Fruit fly (Drosophila melanogaster) whole organism, embryonic: ENCODE results near the gene Cyp310a1.

Experiments
- Abd-B ChIP-seq: fragments of 200-800 bp; sonication (Bioruptor generic); optimal IDR thresholded peaks from 2 replicates; lab custom pipeline; 2018; ENCODE audit warnings: missing biosample characterization, mild to moderate bottlenecking, missing genetic modification characterization, moderate library complexity
- B-H1 ChIP-seq: fragments of 200-800 bp; sonication (Bioruptor generic); IDR thresholded peaks from 3 replicates; pipeline ENCODE4 v1.3.6; 2022; ENCODE audit warnings: missing biosample characterization, missing genetic modification characterization
- CG10147 ChIP-seq: fragments of 200-800 bp; sonication (Bioruptor generic); optimal IDR thresholded peaks from 2 replicates; lab custom pipeline; 2019; ENCODE audit warnings: missing biosample characterization, mild to moderate bottlenecking, missing genetic modification characterization, moderate library complexity
- CG10274 ChIP-seq: fragments of 200-800 bp; sonication (Bioruptor generic); optimal IDR thresholded peaks from 3 replicates; lab custom pipeline; 2017; ENCODE audit warnings: missing biosample characterization, mild to moderate bottlenecking, missing genetic modification characterization
- CG11695 ChIP-seq: fragments of 200-800 bp; sonication (Bioruptor generic); IDR thresholded peaks from 3 replicates; pipeline ENCODE4 v1.3.6; 2022; ENCODE audit warnings: missing biosample characterization, missing genetic modification characterization
- CG11696 ChIP-seq: fragments of 200-800 bp; sonication (Bioruptor generic); IDR thresholded peaks from 2 replicates; pipeline ENCODE4 v1.3.6; 2022; ENCODE audit warnings: missing biosample characterization, missing genetic modification characterization
- CG12071 ChIP-seq: fragments of 200-800 bp; sonication (Bioruptor generic); optimal IDR thresholded peaks from 3 replicates; lab custom pipeline; 2018; ENCODE audit warnings: missing biosample characterization, mild to moderate bottlenecking, missing genetic modification characterization
- CG12391 ChIP-seq: fragments of 200-800 bp; sonication (Bioruptor generic); optimal IDR thresholded peaks from 3 replicates; lab custom pipeline; 2018; ENCODE audit warnings: missing biosample characterization, mild to moderate bottlenecking, missing genetic modification characterization, moderate library complexity
- CG13424 ChIP-seq: fragments of 200-800 bp; sonication (Bioruptor generic); optimal IDR thresholded peaks from 2 replicates; lab custom pipeline; 2019; ENCODE audit warnings: missing biosample characterization, mild to moderate bottlenecking, missing genetic modification characterization, moderate library complexity
- CG15011 ChIP-seq: fragments of 200-800 bp; sonication (Bioruptor generic); optimal IDR thresholded peaks from 3 replicates; lab custom pipeline; 2018; ENCODE audit warnings: missing biosample characterization, mild to moderate bottlenecking, missing genetic modification characterization
- CG1603 ChIP-seq: fragments of 200-800 bp; sonication (Bioruptor generic); optimal IDR thresholded peaks from 2 replicates; lab custom pipeline; 2019; ENCODE audit warnings: missing biosample characterization, mild to moderate bottlenecking, missing genetic modification characterization, moderate library complexity
- CG17186 ChIP-seq: fragments of 200-800 bp; sonication (Bioruptor generic); optimal IDR thresholded peaks from 3 replicates; lab custom pipeline; 2017; ENCODE audit warnings: missing biosample characterization, missing genetic modification reagents, missing genetic modification characterization
- CG18619 ChIP-seq: fragments of 200-800 bp; sonication (Bioruptor generic); optimal IDR thresholded peaks from 3 replicates; lab custom pipeline; 2017; ENCODE audit warnings: missing biosample characterization, mild to moderate bottlenecking, missing genetic modification characterization
- CG2202 ChIP-seq: fragments of 200-800 bp; sonication (Bioruptor generic); optimal IDR thresholded peaks from 2 replicates; lab custom pipeline; 2018; ENCODE audit warnings: missing biosample characterization, mild to moderate bottlenecking, missing genetic modification characterization
- CG31388 ChIP-seq: fragments of 200-800 bp; sonication (Bioruptor generic); optimal IDR thresholded peaks from 2 replicates; lab custom pipeline; 2016; ENCODE audit warnings: missing biosample characterization, missing genetic modification characterization
- CG31441 ChIP-seq: fragments of 200-800 bp; sonication (Bioruptor generic); IDR thresholded peaks from 2 replicates; pipeline ENCODE4 v1.3.6; 2022; ENCODE audit warnings: missing biosample characterization, missing genetic modification characterization
- CG3995 ChIP-seq: fragments of 200-800 bp; sonication (Bioruptor generic); optimal IDR thresholded peaks from 3 replicates; lab custom pipeline; 2016; ENCODE audit warnings: missing biosample characterization, missing genetic modification characterization
- CG6272 ChIP-seq: fragments of 200-800 bp; sonication (Bioruptor generic); IDR thresholded peaks from 2 replicates; pipeline ENCODE4 v1.3.6; 2022; ENCODE audit warnings: missing biosample characterization, missing genetic modification characterization
- CG7357 ChIP-seq: fragments of 200-800 bp; sonication (Bioruptor generic); IDR thresholded peaks from 3 replicates; pipeline ENCODE4 v1.3.6; 2022; ENCODE audit warnings: missing biosample characterization, missing genetic modification characterization
- CG8924 ChIP-seq: fragments of 200-800 bp; optimal IDR thresholded peaks from 3 replicates; lab custom pipeline; 2019; ENCODE audit warnings: missing biosample characterization, mild to moderate bottlenecking, missing genetic modification characterization, moderate library complexity
- CG9437 ChIP-seq: fragments of 200-800 bp; sonication (Bioruptor generic); optimal IDR thresholded peaks from 2 replicates; lab custom pipeline; 2018; ENCODE audit warnings: missing biosample characterization, mild to moderate bottlenecking, missing genetic modification characterization
- CG9797 ChIP-seq: fragments of 200-800 bp; sonication (Bioruptor generic); optimal IDR thresholded peaks from 3 replicates; lab custom pipeline; 2018; ENCODE audit warnings: missing biosample characterization, mild to moderate bottlenecking, missing genetic modification characterization
- CoRest ChIP-seq: fragments of 200-800 bp; sonication (Bioruptor generic); optimal IDR thresholded peaks from 3 replicates; lab custom pipeline; 2018; ENCODE audit warnings: missing biosample characterization, mild to moderate bottlenecking, missing genetic modification characterization, moderate library complexity
- D19A ChIP-seq: fragments of 200-800 bp; optimal IDR thresholded peaks from 3 replicates; lab custom pipeline; 2019; ENCODE audit warnings: missing biosample characterization, mild to moderate bottlenecking, missing genetic modification characterization, moderate library complexity
- Dip2 ChIP-seq: fragments of 200-800 bp; sonication (Bioruptor generic); IDR thresholded peaks from 2 replicates; pipeline ENCODE4 v1.3.6; 2022; ENCODE audit warnings: missing biosample characterization, missing genetic modification characterization
- Fer1 ChIP-seq: fragments of 200-800 bp; sonication (Bioruptor generic); optimal IDR thresholded peaks from 2 replicates; lab custom pipeline; 2017; ENCODE audit warnings: missing biosample characterization, mild to moderate bottlenecking, missing genetic modification characterization
- Fer3 ChIP-seq: fragments of 200-800 bp; sonication (Bioruptor generic); optimal IDR thresholded peaks from 2 replicates; lab custom pipeline; 2018; ENCODE audit warnings: missing biosample characterization, mild to moderate bottlenecking, missing genetic modification characterization, moderate library complexity
- Gug ChIP-seq: fragments of 200-800 bp; sonication (Bioruptor generic); IDR thresholded peaks from 4 replicates; pipeline ENCODE4 v1.3.6; 2022; ENCODE audit warnings: missing biosample characterization, missing genetic modification characterization
- HLH54F ChIP-seq: fragments of 200-800 bp; sonication (Bioruptor generic); optimal IDR thresholded peaks from 3 replicates; lab custom pipeline; 2016; ENCODE audit warnings: missing biosample characterization, missing genetic modification characterization
- Hey ChIP-seq: fragments of 200-800 bp; sonication (Bioruptor generic); optimal IDR thresholded peaks from 3 replicates; lab custom pipeline; 2018; ENCODE audit warnings: missing biosample characterization, mild to moderate bottlenecking, missing genetic modification characterization
- Mad ChIP-seq: fragments of 200-800 bp; sonication (Bioruptor generic); optimal IDR thresholded peaks from 2 replicates; lab custom pipeline; 2016; ENCODE audit warnings: missing biosample characterization, missing genetic modification characterization
- Optix ChIP-seq: fragments of 200-800 bp; sonication (Bioruptor generic); IDR thresholded peaks from 3 replicates; pipeline ENCODE4 v1.3.6; 2022; ENCODE audit warnings: missing biosample characterization, missing genetic modification characterization
- Vsx1 ChIP-seq: fragments of 200-800 bp; sonication (Bioruptor generic); optimal IDR thresholded peaks from 2 replicates; lab custom pipeline; 2017; ENCODE audit warnings: missing biosample characterization, mild to moderate bottlenecking, missing genetic modification characterization, missing genetic modification reagents
- Xbp1 ChIP-seq: fragments of 200-800 bp; sonication (Bioruptor generic); optimal IDR thresholded peaks from 3 replicates; lab custom pipeline; 2016; ENCODE audit warnings: missing biosample characterization, mild to moderate bottlenecking, missing genetic modification characterization
- abd-A ChIP-seq: fragments of 200-800 bp; sonication (Bioruptor generic); optimal IDR thresholded peaks from 3 replicates; lab custom pipeline; 2019; ENCODE audit warnings: missing biosample characterization, mild to moderate bottlenecking, missing genetic modification characterization, moderate library complexity
- ato ChIP-seq: fragments of 200-800 bp; sonication (Bioruptor generic); IDR thresholded peaks from 2 replicates; pipeline ENCODE4 v1.3.6; 2022; ENCODE audit warnings: missing biosample characterization, missing genetic modification characterization; ENCODE audit not compliant: partially characterized antibody
- bbx ChIP-seq: fragments of 200-800 bp; sonication (Bioruptor generic); IDR thresholded peaks from 2 replicates; pipeline ENCODE4 v1.3.6; 2022; ENCODE audit warnings: missing biosample characterization, missing genetic modification characterization; ENCODE audit not compliant: partially characterized antibody
- emc ChIP-seq: fragments of 200-800 bp; sonication (Bioruptor generic); optimal IDR thresholded peaks from 2 replicates; lab custom pipeline; 2016; ENCODE audit warnings: missing biosample characterization, missing genetic modification characterization
- fd96Cb ChIP-seq: fragments of 200-800 bp; sonication (Bioruptor generic); optimal IDR thresholded peaks from 2 replicates; lab custom pipeline; 2018; ENCODE audit warnings: missing biosample characterization, mild to moderate bottlenecking, missing genetic modification characterization, moderate library complexity
- gcm ChIP-seq: fragments of 200-800 bp; sonication (Bioruptor generic); optimal IDR thresholded peaks from 2 replicates; lab custom pipeline; 2019; ENCODE audit warnings: missing biosample characterization, mild to moderate bottlenecking, missing genetic modification characterization, moderate library complexity
- gem ChIP-seq: fragments of 200-800 bp; sonication (Bioruptor generic); optimal IDR thresholded peaks from 2 replicates; lab custom pipeline; 2019; ENCODE audit warnings: missing biosample characterization, mild to moderate bottlenecking, missing genetic modification characterization, moderate library complexity
- hkb ChIP-seq, 2 experiments: fragments of 200-800 bp in 1 of 2; fragments of >200 bp in 1 of 2; sonication (Bioruptor generic) in 1 of 2; IDR thresholded peaks in 1 of 2; optimal IDR thresholded peaks in 1 of 2; 2 replicates each; pipeline versions ENCODE4 v1.3.6 to Lab custom; 2017 to 2022; ENCODE audit warnings: missing biosample characterization in 1 of 2, missing genetic modification characterization in 1 of 2
- nom ChIP-seq: fragments of 200-800 bp; sonication (Bioruptor generic); optimal IDR thresholded peaks from 2 replicates; lab custom pipeline; 2017; ENCODE audit warnings: missing biosample characterization, missing genetic modification characterization, mild to moderate bottlenecking, moderate library complexity, missing genetic modification reagents
- rib ChIP-seq: fragments of 200-800 bp; sonication (Bioruptor generic); IDR thresholded peaks from 2 replicates; pipeline ENCODE4 v1.3.6; 2022; ENCODE audit warnings: missing biosample characterization, missing genetic modification characterization
- run ChIP-seq: fragments of 200-800 bp; sonication (Bioruptor generic); optimal IDR thresholded peaks from 3 replicates; lab custom pipeline; 2018; ENCODE audit warnings: missing biosample characterization, mild to moderate bottlenecking, missing genetic modification characterization
- slbo ChIP-seq: fragments of 200-800 bp; sonication (Bioruptor generic); IDR thresholded peaks from 2 replicates; pipeline ENCODE4 v1.3.6; 2022; ENCODE audit warnings: missing biosample characterization, missing genetic modification characterization
- sob ChIP-seq: fragments of 200-800 bp; sonication (Bioruptor generic); IDR thresholded peaks from 2 replicates; pipeline ENCODE4 v1.3.6; 2022; ENCODE audit warnings: missing biosample characterization, missing genetic modification characterization
- tgo ChIP-seq: fragments of 200-800 bp; sonication (Bioruptor generic); IDR thresholded peaks from 3 replicates; pipeline ENCODE4 v1.3.6; 2022; ENCODE audit warnings: missing biosample characterization, missing genetic modification characterization
- tx ChIP-seq: fragments of 200-800 bp; sonication (Bioruptor generic); optimal IDR thresholded peaks from 2 replicates; lab custom pipeline; 2016; ENCODE audit warnings: missing biosample characterization, missing genetic modification characterization
- wdn ChIP-seq: fragments of 200-800 bp; sonication (Bioruptor generic); IDR thresholded peaks from 2 replicates; pipeline ENCODE4 v1.3.6; 2022; ENCODE audit warnings: missing biosample characterization, missing genetic modification characterization
- zfh1 ChIP-seq: fragments of 200-800 bp; sonication (Bioruptor generic); IDR thresholded peaks from 3 replicates; pipeline ENCODE4 v1.3.6; 2022; ENCODE audit warnings: missing biosample characterization, missing genetic modification characterization

Cyp310a1 gene

dm6 chr2L:18658108-18658507, 5.3 kb upstream of the Cyp310a1 start (continued):
- TF ChIP-seq bbx (GFP tag; lab: Robert Waterston, UW) (no peak), Fer3 (peak; percentile 14), gem (peak; percentile 35), CG3995 (GFP tag; lab: Kevin White, UChicago) (no peak), D19A (no peak), sob (GFP tag; lab: Robert Waterston, UW) (no peak), fd96Cb (tag; lab: Kevin White, UChicago) (peak; percentile 21), hkb (optimal IDR thresholded peaks at IDR 0.05; lab: Kevin White, UChicago) (no peak), hkb (GFP tag; IDR thresholded peaks at IDR 0.05; lab: Robert Waterston, UW) (peak; percentile 48; the same call in 1 of the 2 replicates), CG18619 (GFP tag; lab: Kevin White, UChicago) (peak; percentile 9), CG31388 (GFP tag; lab: Kevin White, UChicago) (no peak), CG9437 (GFP tag; lab: Kevin White, UChicago) (no peak), CG31441 (GFP tag; lab: Robert Waterston, UW) (peak; percentile 52; the same call in 1 of the 2 replicates), gcm (GFP tag; lab: Kevin White, UChicago) (no peak), emc (GFP tag; lab: Kevin White, UChicago) (no peak), CG17186 (GFP tag; lab: Kevin White, UChicago) (no peak), CG11695 (GFP tag; lab: Robert Waterston, UW) (peak; percentile 59; the same call in 2 of the 3 replicates), CG1603 (no peak), CoRest (tag; lab: Kevin White, UChicago) (peak; percentile 57), CG10274 (GFP tag; lab: Kevin White, UChicago) (no peak), Dip2 (no peak), CG10147 (GFP tag; lab: Kevin White, UChicago) (peak; percentile 55), HLH54F (GFP tag; lab: Kevin White, UChicago) (no peak), CG15011 (GFP tag; lab: Kevin White, UChicago) (peak; percentile 31), Abd-B (peak; percentile 33), abd-A (tag; lab: Kevin White, UChicago) (no peak), CG8924 (tag; lab: Kevin White, UChicago) (peak; percentile 1), Xbp1 (GFP tag; lab: Kevin White, UChicago) (no peak), nom (GFP tag; lab: Kevin White, UChicago) (no peak), ato (GFP tag; lab: Robert Waterston, UW) (no peak), tx (GFP tag; lab: Kevin White, UChicago) (no peak), CG9797 (GFP tag; lab: Kevin White, UChicago) (no peak), CG12391 (tag; lab: Kevin White, UChicago) (no peak), B-H1 (GFP tag; lab: Robert Waterston, UW) (no peak), CG2202 (tag; lab: Kevin White, UChicago) (no peak), slbo (GFP tag; lab: Robert Waterston, UW) (peak; percentile 41; the same call in 1 of the 2 replicates), Hey (tag; lab: Kevin White, UChicago) (no peak), run (tag; lab: Kevin White, UChicago) (no peak), CG7357 (GFP tag; lab: Robert Waterston, UW) (0 out of 3 replicates have a peak, but pooled peaks have one; percentile 26), Mad (GFP tag; lab: Kevin White, UChicago) (no peak), Optix (GFP tag; lab: Robert Waterston, UW) (no peak), Fer1 (peak; percentile 54), CG13424 (peak; percentile 13), wdn (GFP tag; lab: Robert Waterston, UW) (no peak), CG12071 (GFP tag; lab: Kevin White, UChicago) (no peak), rib (GFP tag; lab: Robert Waterston, UW) (no peak), CG6272 (GFP tag; lab: Robert Waterston, UW) (no peak), Gug (GFP tag; lab: Robert Waterston, UW) (no peak), Vsx1 (GFP tag; lab: Kevin White, UChicago) (no peak), zfh1 (GFP tag; lab: Robert Waterston, UW) (no peak), tgo (GFP tag; lab: Robert Waterston, UW) (no peak), CG11696 (GFP tag; lab: Robert Waterston, UW) (0 out of 2 replicates have a peak, but pooled peaks have one; percentile 18)
